Worm (Caenorhabditis elegans): Measurements from ENCODE around the gene zip-12.
A peak's percentile ranks its signal among the peaks of the same experiment; 100 is the strongest.

Gene zip-12

ce11 chrIII:12351301-12351700 is 23.6 kb downstream of the zip-12 start, which contains the start of the genes pph-4.1 and Y75B8A.31 (continued):
- TF ChIP-seq xnd-1 (tag; optimal IDR thresholded peaks at IDR 0.05) (peak; percentile 36), dox-1 (GFP tag; IDR thresholded peaks at IDR 0.05) (peak; percentile 93), lir-1 (GFP tag; conservative IDR thresholded peaks at IDR 0.05) (peak; percentile 67), nhr-120 (GFP tag; IDR thresholded peaks at IDR 0.05) (no peak), ama-1 (optimal IDR thresholded peaks at IDR 0.05) (no peak), ama-1 (GFP tag; optimal IDR thresholded peaks at IDR 0.05) (no peak), nhr-80 (tag; optimal IDR thresholded peaks at IDR 0.05) (peak; percentile 51), tbp1 (GFP tag; optimal IDR thresholded peaks at IDR 0.05) (peak; percentile 54), efl-1 (GFP tag; optimal IDR thresholded peaks at IDR 0.05) (peak; percentile 42), F57A8.1 (GFP tag; optimal IDR thresholded peaks at IDR 0.05) (no peak), ztf-3 (GFP tag; optimal IDR thresholded peaks at IDR 0.05) (no peak), F39B2.1 (GFP tag; IDR thresholded peaks at IDR 0.05) (no peak), K11D2.4 (GFP tag; IDR thresholded peaks at IDR 0.05) (peak; percentile 85), Y67H2A.10 (GFP tag; conservative IDR thresholded peaks at IDR 0.05) (peak; percentile 59; the same call in 1 of the 2 replicates), egl-44 (GFP tag; IDR thresholded peaks at IDR 0.05) (no peak), hlh-26 (GFP tag; conservative IDR thresholded peaks at IDR 0.05) (no peak), die-1 (tag; optimal IDR thresholded peaks at IDR 0.05) (no peak), aptf-3 (GFP tag; IDR thresholded peaks at IDR 0.05) (no peak), ztf-22 (GFP tag; optimal IDR thresholded peaks at IDR 0.05) (no peak), C06A6.2 (GFP tag; conservative IDR thresholded peaks at IDR 0.05) (no peak), ztf-25 (GFP tag; IDR thresholded peaks at IDR 0.05) (no peak), lin-26 (GFP tag; IDR thresholded peaks at IDR 0.05) (no peak), egl-18 (GFP tag; IDR thresholded peaks at IDR 0.05) (no peak), rec-8 (tag; optimal IDR thresholded peaks at IDR 0.05) (peak; percentile 9 to 11), B0019.2 (GFP tag; conservative IDR thresholded peaks at IDR 0.05) (peak; percentile 69), pha-4 (tag; optimal IDR thresholded peaks at IDR 0.05) (peak; percentile 20), Y53F4B.3 (GFP tag; IDR thresholded peaks at IDR 0.05) (no peak), ceh-27 (GFP tag; optimal IDR thresholded peaks at IDR 0.05) (peak; percentile 66), chd-7 (tag; optimal IDR thresholded peaks at IDR 0.05) (no peak), let-607 (tag; optimal IDR thresholded peaks at IDR 0.05) (peak in 1 of 2 experiments; percentile 65), sdz-38 (tag; optimal IDR thresholded peaks at IDR 0.05) (no peak), Y56A3A.18 (GFP tag; IDR thresholded peaks at IDR 0.05) (no peak), attf-3 (GFP tag; conservative IDR thresholded peaks at IDR 0.05) (peak; percentile 51; the same call in 1 of the 2 replicates), lin-54 (GFP tag; optimal IDR thresholded peaks at IDR 0.05) (peak; percentile 80), attf-6 (GFP tag; IDR thresholded peaks at IDR 0.05) (no peak), T07F8.4 (tag; optimal IDR thresholded peaks at IDR 0.05) (no peak), D2030.7 (GFP tag; IDR thresholded peaks at IDR 0.05) (peak; percentile 66), nhr-90 (tag; optimal IDR thresholded peaks at IDR 0.05) (no peak), T26A5.8 (tag; optimal IDR thresholded peaks at IDR 0.05) (no peak), mel-28 (tag; optimal IDR thresholded peaks at IDR 0.05; ENCODE audit: borderline replicate concordance) (no peak), nfya-1 (tag; optimal IDR thresholded peaks at IDR 0.05; ENCODE audit: borderline replicate concordance, insufficient read depth) (no peak), cebp-2 (GFP tag; IDR thresholded peaks at IDR 0.05) (no peak), mcd-1 (GFP tag; IDR thresholded peaks at IDR 0.05) (peak; percentile 98), ztf-26 (tag; optimal IDR thresholded peaks at IDR 0.05) (peak; percentile 42), hlh-12 (tag; optimal IDR thresholded peaks at IDR 0.05) (no peak), somi-1 (GFP tag; optimal IDR thresholded peaks at IDR 0.05) (peak; percentile 13), F49E8.2 (tag; optimal IDR thresholded peaks at IDR 0.05; ENCODE audit: insufficient read depth) (no peak), sptf-2 (GFP tag; optimal IDR thresholded peaks at IDR 0.05) (no peak), him-1 (tag; optimal IDR thresholded peaks at IDR 0.05) (no peak), let-526 (GFP tag; IDR thresholded peaks at IDR 0.05) (0 out of 2 replicates have a peak, but pooled peaks have one; percentile 48)
